Worm (Caenorhabditis elegans) whole organism, L3 larva: ENCODE results near the gene vps-52.

Source experiments
- ZK546.5 ChIP-seq: sonication (generic microtip); optimal IDR thresholded peaks from 2 replicates; lab custom pipeline; 2017; ENCODE audit warnings: missing biosample characterization, missing genetic modification characterization
- ama-1 ChIP-seq: fragments of 150-350 bp; optimal IDR thresholded peaks from 2 replicates; lab custom pipeline; 2018
- egl-27 ChIP-seq: sonication (generic microtip); optimal IDR thresholded peaks from 4 replicates; lab custom pipeline; 2017; ENCODE audit warnings: missing biosample characterization, missing genetic modification reagents, missing genetic modification characterization
- nfya-1 ChIP-seq: sonication (generic microtip); optimal IDR thresholded peaks from 2 replicates; lab custom pipeline; 2017; ENCODE audit warnings: missing genetic modification characterization, mild to moderate bottlenecking, missing compliant biosample characterization, antibody characterized with exemption, moderate library complexity; ENCODE audit not compliant: insufficient read depth
- nhr-237 ChIP-seq: fragments of 150-350 bp; optimal IDR thresholded peaks from 2 replicates; lab custom pipeline; 2014; ENCODE audit warnings: missing biosample characterization, missing genetic modification characterization
- sea-2 ChIP-seq: fragments of 150-350 bp; sonication (generic microtip); optimal IDR thresholded peaks from 4 replicates; lab custom pipeline; 2014; ENCODE audit warnings: missing biosample characterization, missing genetic modification reagents, missing genetic modification characterization
- tbx-2 ChIP-seq: sonication (generic microtip); optimal IDR thresholded peaks from 2 replicates; lab custom pipeline; 2016; ENCODE audit warnings: mild to moderate bottlenecking, missing genetic modification characterization, missing compliant biosample characterization

- TF ChIP-seq ama-1 (lab: Kevin White, UChicago) (no peak), nhr-237 (tag; lab: Kevin White, UChicago) (no peak), nfya-1 (tag; lab: Kevin White, UChicago) (no peak), egl-27 (tag; lab: Kevin White, UChicago) (no peak), tbx-2 (tag; lab: Kevin White, UChicago) (no peak), ZK546.5 (tag; lab: Kevin White, UChicago) (no peak), sea-2 (no peak)
Observed at ce11 chrX:7561972-7562371, 3.2 kb upstream of the vps-52 start.
